Worm (Caenorhabditis elegans) whole organism, L2 larva: ENCODE data around the gene W02C12.2.

ENCODE experiments used
- C34F6.9 ChIP-seq: fragments of 150-350 bp; optimal IDR thresholded peaks from 2 replicates; lab custom pipeline; 2014; ENCODE audit warnings: missing biosample characterization, missing genetic modification characterization
- F13H6.1 ChIP-seq: sonication (generic microtip); optimal IDR thresholded peaks from 2 replicates; lab custom pipeline; 2016; ENCODE audit warnings: missing genetic modification characterization, missing compliant biosample characterization
- R02D3.7 ChIP-seq: fragments of 150-350 bp; optimal IDR thresholded peaks from 2 replicates; lab custom pipeline; 2014; ENCODE audit warnings: missing biosample characterization, missing genetic modification characterization
- Y55F3AM.14 ChIP-seq: fragments of 200-800 bp; sonication (Bioruptor generic); optimal IDR thresholded peaks from 2 replicates; lab custom pipeline; 2018; ENCODE audit warnings: mild to moderate bottlenecking, missing genetic modification characterization, missing compliant biosample characterization
- ZK546.5 ChIP-seq: sonication (generic microtip); optimal IDR thresholded peaks from 2 replicates; lab custom pipeline; 2017; ENCODE audit warnings: missing biosample characterization, missing genetic modification characterization
- alr-1 ChIP-seq: fragments of 150-350 bp; optimal IDR thresholded peaks from 2 replicates; lab custom pipeline; 2014; ENCODE audit warnings: missing biosample characterization, missing genetic modification characterization
- aly-2 ChIP-seq: fragments of 150-350 bp; optimal IDR thresholded peaks from 2 replicates; lab custom pipeline; 2014; ENCODE audit warnings: missing biosample characterization, missing genetic modification characterization
- ama-1 ChIP-seq: fragments of 150-350 bp; optimal IDR thresholded peaks from 2 replicates; lab custom pipeline; 2018; ENCODE audit warnings: inconsistent platforms
- blmp-1 ChIP-seq: sonication (generic microtip); optimal IDR thresholded peaks from 2 replicates; lab custom pipeline; 2017; ENCODE audit warnings: missing genetic modification characterization, mild to moderate bottlenecking, missing compliant biosample characterization, antibody characterized with exemption, moderate library complexity; ENCODE audit not compliant: insufficient read depth
- ceh-16 ChIP-seq: fragments of 150-350 bp; optimal IDR thresholded peaks from 2 replicates; lab custom pipeline; 2014; ENCODE audit warnings: missing biosample characterization, missing genetic modification characterization
- ceh-82 ChIP-seq: fragments of 150-350 bp; optimal IDR thresholded peaks from 2 replicates; lab custom pipeline; 2014; ENCODE audit warnings: missing biosample characterization, missing genetic modification characterization
- crh-2 ChIP-seq: sonication (generic microtip); optimal IDR thresholded peaks from 2 replicates; lab custom pipeline; 2017; ENCODE audit warnings: missing biosample characterization, missing genetic modification characterization
- dmd-4 ChIP-seq: sonication (generic microtip); optimal IDR thresholded peaks from 2 replicates; lab custom pipeline; 2017; ENCODE audit warnings: missing biosample characterization, missing genetic modification characterization
- egl-27 ChIP-seq: sonication (generic microtip); optimal IDR thresholded peaks from 3 replicates; lab custom pipeline; 2017; ENCODE audit warnings: missing biosample characterization, missing genetic modification reagents, missing genetic modification characterization
- elt-1 ChIP-seq: fragments of 150-350 bp; optimal IDR thresholded peaks from 2 replicates; lab custom pipeline; 2014; ENCODE audit warnings: missing biosample characterization, missing genetic modification characterization
- fos-1 ChIP-seq: fragments of 150-350 bp; optimal IDR thresholded peaks from 2 replicates; lab custom pipeline; 2014; ENCODE audit warnings: missing biosample characterization, missing genetic modification characterization
- gmeb-1 ChIP-seq: fragments of 150-350 bp; optimal IDR thresholded peaks from 2 replicates; lab custom pipeline; 2014; ENCODE audit warnings: missing biosample characterization, missing genetic modification characterization
- lin-11 ChIP-seq: fragments of 150-350 bp; sonication (generic microtip); optimal IDR thresholded peaks from 2 replicates; lab custom pipeline; 2014; ENCODE audit warnings: missing biosample characterization, missing genetic modification characterization, inconsistent platforms, mixed read lengths
- lin-13 ChIP-seq: fragments of 150-350 bp; optimal IDR thresholded peaks from 2 replicates; lab custom pipeline; 2014; ENCODE audit warnings: missing biosample characterization, missing genetic modification reagents, missing genetic modification characterization
- lin-39 ChIP-seq: fragments of 150-350 bp; optimal IDR thresholded peaks from 2 replicates; lab custom pipeline; 2014; ENCODE audit warnings: missing biosample characterization, missing genetic modification reagents, missing genetic modification characterization
- lsy-2 ChIP-seq, 2 experiments: fragments of 150-350 bp in 1 of 2; sonication (generic microtip) in 1 of 2; optimal IDR thresholded peaks; 2 replicates each; lab custom pipeline; 2014 to 2017; ENCODE audit warnings: missing biosample characterization in 2 of 2, missing genetic modification characterization in 2 of 2
- mab-5 ChIP-seq: fragments of 150-350 bp; optimal IDR thresholded peaks from 2 replicates; lab custom pipeline; 2014; ENCODE audit warnings: missing biosample characterization, missing genetic modification characterization
- mbf-1 ChIP-seq: sonication (generic microtip); optimal IDR thresholded peaks from 2 replicates; lab custom pipeline; 2017; ENCODE audit warnings: missing biosample characterization, missing genetic modification characterization
- mdl-1 ChIP-seq, 2 experiments: fragments of 150-350 bp in 1 of 2; sonication (generic microtip) in 1 of 2; optimal IDR thresholded peaks; 2 replicates each; lab custom pipeline; 2017; ENCODE audit warnings: missing biosample characterization in 2 of 2, missing genetic modification characterization in 2 of 2
- nhr-10 ChIP-seq: sonication (generic microtip); optimal IDR thresholded peaks from 2 replicates; lab custom pipeline; 2017; ENCODE audit warnings: missing biosample characterization, missing genetic modification characterization
- nhr-11 ChIP-seq: fragments of 150-350 bp; optimal IDR thresholded peaks from 2 replicates; lab custom pipeline; 2014; ENCODE audit warnings: missing biosample characterization, missing genetic modification characterization
- nhr-12 ChIP-seq: fragments of 150-350 bp; optimal IDR thresholded peaks from 2 replicates; lab custom pipeline; 2014; ENCODE audit warnings: missing biosample characterization, missing genetic modification characterization
- nhr-21 ChIP-seq: fragments of 150-350 bp; optimal IDR thresholded peaks from 2 replicates; lab custom pipeline; 2014; ENCODE audit warnings: missing biosample characterization, missing genetic modification characterization
- nhr-23 ChIP-seq: fragments of 150-350 bp; optimal IDR thresholded peaks from 2 replicates; lab custom pipeline; 2014; ENCODE audit warnings: missing biosample characterization, missing genetic modification reagents, missing genetic modification characterization
- nhr-25 ChIP-seq: fragments of 150-350 bp; sonication (generic microtip); optimal IDR thresholded peaks from 3 replicates; lab custom pipeline; 2014; ENCODE audit warnings: missing biosample characterization, missing genetic modification characterization
- nhr-6 ChIP-seq: fragments of 150-350 bp; optimal IDR thresholded peaks from 2 replicates; lab custom pipeline; 2014; ENCODE audit warnings: missing biosample characterization, missing genetic modification characterization
- nhr-77 ChIP-seq: fragments of 150-350 bp; optimal IDR thresholded peaks from 2 replicates; lab custom pipeline; 2014; ENCODE audit warnings: missing biosample characterization, missing genetic modification characterization
- peb-1 ChIP-seq: fragments of 150-350 bp; optimal IDR thresholded peaks from 2 replicates; lab custom pipeline; 2014; ENCODE audit warnings: missing biosample characterization, missing genetic modification characterization
- sem-4 ChIP-seq: fragments of 150-350 bp; optimal IDR thresholded peaks from 2 replicates; lab custom pipeline; 2014; ENCODE audit warnings: missing biosample characterization, missing genetic modification reagents, missing genetic modification characterization
- skn-1 ChIP-seq: sonication (generic microtip); optimal IDR thresholded peaks from 2 replicates; lab custom pipeline; 2017; ENCODE audit warnings: missing biosample characterization, missing genetic modification characterization
- sma-3 ChIP-seq: sonication (generic microtip); optimal IDR thresholded peaks from 2 replicates; lab custom pipeline; 2016; ENCODE audit warnings: missing genetic modification reagents, missing genetic modification characterization, missing compliant biosample characterization
- sma-9 ChIP-seq, 2 experiments: fragments of 150-350 bp in 1 of 2; sonication (generic microtip) in 1 of 2; optimal IDR thresholded peaks; 2 replicates each; lab custom pipeline; 2014 to 2016; ENCODE audit warnings: missing genetic modification characterization in 2 of 2, mild to moderate bottlenecking in 1 of 2, missing biosample characterization in 1 of 2, missing compliant biosample characterization in 1 of 2, missing genetic modification reagents in 1 of 2, moderate library complexity in 1 of 2
- snpc-4 ChIP-seq: fragments of 150-350 bp; optimal IDR thresholded peaks from 2 replicates; lab custom pipeline; 2014; ENCODE audit warnings: missing biosample characterization, missing genetic modification characterization
- unc-39 ChIP-seq: fragments of 150-350 bp; optimal IDR thresholded peaks from 2 replicates; lab custom pipeline; 2014; ENCODE audit warnings: missing biosample characterization, missing genetic modification characterization
- unc-55 ChIP-seq: fragments of 150-350 bp; sonication (generic microtip); optimal IDR thresholded peaks from 3 replicates; lab custom pipeline; 2014; ENCODE audit warnings: missing biosample characterization, missing genetic modification reagents, missing genetic modification characterization
- unc-62 ChIP-seq: fragments of 150-350 bp; optimal IDR thresholded peaks from 2 replicates; lab custom pipeline; 2014; ENCODE audit warnings: missing biosample characterization, missing genetic modification reagents, missing genetic modification characterization
- zag-1 ChIP-seq: fragments of 150-350 bp; optimal IDR thresholded peaks from 2 replicates; lab custom pipeline; 2014; ENCODE audit warnings: missing biosample characterization, missing genetic modification characterization
- ztf-1 ChIP-seq: fragments of 200-800 bp; sonication (Bioruptor generic); conservative IDR thresholded peaks from 2 replicates; pipeline ENCODE4 v1.3.6; 2022; ENCODE audit warnings: missing genetic modification characterization, missing compliant biosample characterization
- ztf-11 ChIP-seq: sonication (generic microtip); optimal IDR thresholded peaks from 2 replicates; lab custom pipeline; 2017; ENCODE audit warnings: missing biosample characterization, missing genetic modification characterization
- ztf-4 ChIP-seq: fragments of 150-350 bp; optimal IDR thresholded peaks from 2 replicates; lab custom pipeline; 2014; ENCODE audit warnings: missing biosample characterization, missing genetic modification characterization

Gene W02C12.2

ce11 chrIV:4021847-4022780, 14.3 kb upstream of the W02C12.2 start:
- TF ChIP-seq gmeb-1 (tag; lab: Kevin White, UChicago) (no peak), sem-4 (tag; lab: Kevin White, UChicago) (peak; percentile 52), nhr-77 (no peak), nhr-11 (tag; lab: Kevin White, UChicago) (no peak), nhr-25 (tag; lab: Kevin White, UChicago) (no peak), ztf-4 (tag; lab: Kevin White, UChicago) (no peak), zag-1 (tag; lab: Kevin White, UChicago) (no peak), ztf-11 (tag; lab: Kevin White, UChicago) (no peak), snpc-4 (tag; lab: Kevin White, UChicago) (no peak), lin-39 (tag; lab: Kevin White, UChicago) (no peak), mab-5 (tag; lab: Kevin White, UChicago) (peak; percentile 83), mbf-1 (no peak), nhr-12 (tag; lab: Kevin White, UChicago) (no peak), ceh-16 (tag; lab: Kevin White, UChicago) (no peak), R02D3.7 (tag; lab: Kevin White, UChicago) (no peak), fos-1 (tag; lab: Kevin White, UChicago) (peak; percentile 55), ztf-1 (GFP tag; lab: Robert Waterston, UW) (no peak), dmd-4 (no peak), sma-9 (GFP tag; optimal IDR thresholded peaks at IDR 0.05; lab: Kevin White, UChicago) (peak; percentile 56), sma-9 (tag; optimal IDR thresholded peaks at IDR 0.05; lab: Kevin White, UChicago) (no peak), aly-2 (tag; lab: Kevin White, UChicago) (no peak), blmp-1 (tag; lab: Kevin White, UChicago) (peak; percentile 64), ceh-82 (no peak), sma-3 (GFP tag; lab: Kevin White, UChicago) (no peak), nhr-21 (tag; lab: Kevin White, UChicago) (no peak), unc-55 (GFP tag; lab: Kevin White, UChicago) (peak; percentile 4), mdl-1 (tag; optimal IDR thresholded peaks at IDR 0.05; lab: Kevin White, UChicago) (no peak), lsy-2 (tag; optimal IDR thresholded peaks at IDR 0.05; lab: Kevin White, UChicago) (no peak), nhr-10 (tag; lab: Kevin White, UChicago) (no peak), ZK546.5 (tag; lab: Kevin White, UChicago) (no peak), lin-11 (tag; lab: Kevin White, UChicago) (no peak), F13H6.1 (tag; lab: Kevin White, UChicago) (no peak), nhr-6 (tag; lab: Kevin White, UChicago) (no peak), unc-62 (GFP tag; lab: Kevin White, UChicago) (no peak), unc-39 (no peak), elt-1 (tag; lab: Kevin White, UChicago) (no peak), C34F6.9 (no peak), Y55F3AM.14 (no peak), egl-27 (no peak), skn-1 (no peak), crh-2 (tag; lab: Kevin White, UChicago) (peak; percentile 70), ama-1 (lab: Kevin White, UChicago) (no peak), nhr-23 (tag; lab: Kevin White, UChicago) (no peak)

ce11 chrIV:4019836-4020235, 12.1 kb upstream of the W02C12.2 start:
- TF ChIP-seq peb-1 (no peak), nhr-23 (tag; lab: Kevin White, UChicago) (no peak), sma-3 (GFP tag; lab: Kevin White, UChicago) (peak; percentile 25), lin-11 (tag; lab: Kevin White, UChicago) (peak; percentile 40), C34F6.9 (peak; percentile 80), sem-4 (tag; lab: Kevin White, UChicago) (peak; percentile 63), lin-13 (GFP tag; lab: Kevin White, UChicago) (peak; percentile 21), nhr-10 (tag; lab: Kevin White, UChicago) (no peak), mbf-1 (no peak), ztf-1 (GFP tag; lab: Robert Waterston, UW) (no peak), gmeb-1 (tag; lab: Kevin White, UChicago) (peak; percentile 25), ztf-4 (tag; lab: Kevin White, UChicago) (no peak), unc-39 (no peak), ztf-11 (tag; lab: Kevin White, UChicago) (no peak), zag-1 (tag; lab: Kevin White, UChicago) (peak; percentile 73), egl-27 (peak; percentile 62), fos-1 (tag; lab: Kevin White, UChicago) (peak; percentile 68), nhr-12 (tag; lab: Kevin White, UChicago) (no peak), unc-62 (GFP tag; lab: Kevin White, UChicago) (no peak), mdl-1 (tag; optimal IDR thresholded peaks at IDR 0.05; lab: Kevin White, UChicago) (peak; percentile 49 to 86), snpc-4 (tag; lab: Kevin White, UChicago) (peak; percentile 21), lsy-2 (tag; optimal IDR thresholded peaks at IDR 0.05; lab: Kevin White, UChicago) (peak in 1 of 2 experiments; percentile 80), lin-39 (tag; lab: Kevin White, UChicago) (no peak), blmp-1 (tag; lab: Kevin White, UChicago) (peak; percentile 81), Y55F3AM.14 (peak; percentile 41), skn-1 (no peak), alr-1 (tag; lab: Kevin White, UChicago) (no peak), unc-55 (GFP tag; lab: Kevin White, UChicago) (peak; percentile 85), F13H6.1 (tag; lab: Kevin White, UChicago) (peak; percentile 90), mab-5 (tag; lab: Kevin White, UChicago) (peak; percentile 69), sma-9 (GFP tag; optimal IDR thresholded peaks at IDR 0.05; lab: Kevin White, UChicago) (peak; percentile 87), sma-9 (tag; optimal IDR thresholded peaks at IDR 0.05; lab: Kevin White, UChicago) (no peak), crh-2 (tag; lab: Kevin White, UChicago) (peak; percentile 61), nhr-6 (tag; lab: Kevin White, UChicago) (peak; percentile 52)
